Worm (Caenorhabditis elegans): ENCODE results near the gene vps-32.1.

The vps-32.1 gene

ce11 chrII:6575647-6576046 lies 13.9 kb upstream of the vps-32.1 start, which contains the start of gene sra-29:
TSS of gene sra-29 (minus strand) at chrII:6575747.
- TF ChIP-seq ref-2 (tag; optimal IDR thresholded peaks at IDR 0.05) (no peak), ceh-6 (GFP tag; optimal IDR thresholded peaks at IDR 0.05) (no peak), lin-11 (tag; optimal IDR thresholded peaks at IDR 0.05) (no peak), unc-3 (GFP tag; conservative IDR thresholded peaks at IDR 0.05) (no peak), unc-3 (tag; optimal IDR thresholded peaks at IDR 0.05) (no peak), ceh-30 (tag; optimal IDR thresholded peaks at IDR 0.05) (no peak), ceh-18 (tag; optimal IDR thresholded peaks at IDR 0.05) (no peak), fkh-6 (tag; optimal IDR thresholded peaks at IDR 0.05) (no peak), pax-1 (tag; optimal IDR thresholded peaks at IDR 0.05) (no peak), Y22D7AL.16 (tag; optimal IDR thresholded peaks at IDR 0.05) (no peak), pqm-1 (tag; optimal IDR thresholded peaks at IDR 0.05) (no peak), zip-5 (tag; optimal IDR thresholded peaks at IDR 0.05) (no peak), ets-4 (tag; optimal IDR thresholded peaks at IDR 0.05) (no peak), K02D7.2 (tag; optimal IDR thresholded peaks at IDR 0.05) (no peak), C38D4.7 (GFP tag; optimal IDR thresholded peaks at IDR 0.05) (no peak), ceh-22 (tag; optimal IDR thresholded peaks at IDR 0.05) (no peak), K09A11.1 (tag; optimal IDR thresholded peaks at IDR 0.05; ENCODE audit: insufficient read depth) (no peak)

ce11 chrII:6578378-6578777 lies 11.1 kb upstream of the vps-32.1 start, which contains the start of gene sra-31:
TSS of gene sra-31 (minus strand) at chrII:6578478.
- TF ChIP-seq ceh-45 (GFP tag; IDR thresholded peaks at IDR 0.05), result no peak
- TF ChIP-seq fkh-10 (GFP tag; optimal IDR thresholded peaks at IDR 0.05), result no peak
- TF ChIP-seq pha-4 (tag; optimal IDR thresholded peaks at IDR 0.05), result no peak

ce11 chrII:6581236-6581635 lies 8.3 kb upstream of the vps-32.1 start, which contains the start of gene C56C10.6:
TSS of gene C56C10.6 (minus strand) at chrII:6581336.
- TF ChIP-seq ceh-48 (tag; optimal IDR thresholded peaks at IDR 0.05), result no peak
- TF ChIP-seq hlh-13 (GFP tag; optimal IDR thresholded peaks at IDR 0.05), result no peak
- no peak for TF ChIP-seq hlh-15 (tag; optimal IDR thresholded peaks at IDR 0.05)
- no peak for TF ChIP-seq unc-55 (GFP tag; optimal IDR thresholded peaks at IDR 0.05)
- no peak for TF ChIP-seq hlh-6 (tag; optimal IDR thresholded peaks at IDR 0.05)
- no peak for TF ChIP-seq unc-42 (tag; optimal IDR thresholded peaks at IDR 0.05)
- no peak for TF ChIP-seq ceh-14 (tag; optimal IDR thresholded peaks at IDR 0.05)
- no peak for TF ChIP-seq ref-2 (tag; optimal IDR thresholded peaks at IDR 0.05)
- TF ChIP-seq ceh-19 (GFP tag; optimal IDR thresholded peaks at IDR 0.05), result no peak
- TF ChIP-seq che-1 (tag; optimal IDR thresholded peaks at IDR 0.05), result no peak
- TF ChIP-seq unc-3 (GFP tag; conservative IDR thresholded peaks at IDR 0.05), result no peak
- no peak for TF ChIP-seq unc-3 (tag; optimal IDR thresholded peaks at IDR 0.05)
- TF ChIP-seq ceh-24 (tag; optimal IDR thresholded peaks at IDR 0.05), result no peak
- TF ChIP-seq C08G9.2 (tag; optimal IDR thresholded peaks at IDR 0.05), result no peak
- no peak for TF ChIP-seq zip-5 (tag; optimal IDR thresholded peaks at IDR 0.05)
- no peak for TF ChIP-seq ceh-9 (tag; optimal IDR thresholded peaks at IDR 0.05)
- no peak for TF ChIP-seq pqm-1 (tag; optimal IDR thresholded peaks at IDR 0.05)
- TF ChIP-seq K09A11.1 (tag; optimal IDR thresholded peaks at IDR 0.05; ENCODE audit: insufficient read depth), result no peak
- no peak for TF ChIP-seq hlh-30 (tag; optimal IDR thresholded peaks at IDR 0.05; ENCODE audit: insufficient read depth)
- no peak for TF ChIP-seq hlh-8 (tag; optimal IDR thresholded peaks at IDR 0.05)
- no peak for TF ChIP-seq C38D4.7 (GFP tag; optimal IDR thresholded peaks at IDR 0.05)

- TF ChIP-seq T23F11.4 (GFP tag; optimal IDR thresholded peaks at IDR 0.05), result no peak
- TF ChIP-seq madf-2 (tag; optimal IDR thresholded peaks at IDR 0.05), result no peak
- TF ChIP-seq nhr-11 (tag; optimal IDR thresholded peaks at IDR 0.05), result no peak
- TF ChIP-seq fkh-6 (tag; optimal IDR thresholded peaks at IDR 0.05), result no peak
- no peak for TF ChIP-seq hlh-15 (tag; optimal IDR thresholded peaks at IDR 0.05)
- TF ChIP-seq pha-2 (tag; optimal IDR thresholded peaks at IDR 0.05), result no peak
- TF ChIP-seq ahr-1 (tag; optimal IDR thresholded peaks at IDR 0.05), result no peak
- no peak for TF ChIP-seq zip-5 (tag; optimal IDR thresholded peaks at IDR 0.05)
- no peak for TF ChIP-seq tbx-7 (tag; optimal IDR thresholded peaks at IDR 0.05)
- no peak for TF ChIP-seq F13H6.1 (tag; optimal IDR thresholded peaks at IDR 0.05)
Measured at ce11 chrII:6582758-6583157, 6.8 kb upstream of the vps-32.1 start, which contains the start of gene C56C10.4. TSS of gene C56C10.4 (plus strand) at chrII:6583058.

Data from whole organism, late embryonic.